Worm (Caenorhabditis elegans): Measurements from ENCODE around the gene sre-36.

- TF ChIP-seq daf-12 (tag; optimal IDR thresholded peaks at IDR 0.05) (no peak), unc-39 (tag; optimal IDR thresholded peaks at IDR 0.05) (no peak), fkh-10 (GFP tag; optimal IDR thresholded peaks at IDR 0.05) (no peak), mdl-1 (tag; optimal IDR thresholded peaks at IDR 0.05) (no peak), elt-3 (tag; optimal IDR thresholded peaks at IDR 0.05) (no peak), nhr-12 (tag; optimal IDR thresholded peaks at IDR 0.05) (no peak), ztf-4 (tag; optimal IDR thresholded peaks at IDR 0.05) (no peak), ZK546.5 (tag; optimal IDR thresholded peaks at IDR 0.05) (no peak), pha-4 (tag; optimal IDR thresholded peaks at IDR 0.05) (no peak)
Measured at ce11 chrV:16382949-16383348, 16.5 kb upstream of the sre-36 start.

All from whole organism, L3 larva.